Worm (Caenorhabditis elegans) whole organism, L4 larva: ENCODE results near the gene lin-2.

Experiments used
- ceh-82 ChIP-seq: sonication (generic microtip); optimal IDR thresholded peaks from 2 replicates; lab custom pipeline; 2017; ENCODE audit warnings: missing biosample characterization, missing genetic modification characterization
- daf-16 ChIP-seq, 3 experiments: sonication (generic microtip); optimal IDR thresholded peaks; 2 replicates each; lab custom pipeline; 2016 to 2017; ENCODE audit warnings: missing genetic modification characterization in 3 of 3, missing genetic modification reagents in 3 of 3, mild to moderate bottlenecking in 2 of 3, missing compliant biosample characterization in 2 of 3, missing biosample characterization in 1 of 3, moderate library complexity in 1 of 3
- dmd-6 ChIP-seq: fragments of 200-800 bp; sonication (Bioruptor generic); IDR thresholded peaks from 2 replicates; pipeline ENCODE4 v1.3.6; 2022; ENCODE audit warnings: missing genetic modification reagents, missing genetic modification characterization, missing compliant biosample characterization
- hlh-11 ChIP-seq: fragments of 200-800 bp; sonication (Bioruptor generic); optimal IDR thresholded peaks from 2 replicates; lab custom pipeline; 2018; ENCODE audit warnings: mild to moderate bottlenecking, missing genetic modification characterization, missing compliant biosample characterization
- hlh-30 ChIP-seq: sonication (generic microtip); optimal IDR thresholded peaks from 2 replicates; lab custom pipeline; 2017; ENCODE audit warnings: antibody characterized with exemption, mild to moderate bottlenecking, missing genetic modification characterization, missing compliant biosample characterization; ENCODE audit not compliant: insufficient read depth
- nhr-28 ChIP-seq: fragments of 150-350 bp; optimal IDR thresholded peaks from 2 replicates; lab custom pipeline; 2014; ENCODE audit warnings: missing biosample characterization, missing genetic modification characterization

Gene lin-2

DNA sequence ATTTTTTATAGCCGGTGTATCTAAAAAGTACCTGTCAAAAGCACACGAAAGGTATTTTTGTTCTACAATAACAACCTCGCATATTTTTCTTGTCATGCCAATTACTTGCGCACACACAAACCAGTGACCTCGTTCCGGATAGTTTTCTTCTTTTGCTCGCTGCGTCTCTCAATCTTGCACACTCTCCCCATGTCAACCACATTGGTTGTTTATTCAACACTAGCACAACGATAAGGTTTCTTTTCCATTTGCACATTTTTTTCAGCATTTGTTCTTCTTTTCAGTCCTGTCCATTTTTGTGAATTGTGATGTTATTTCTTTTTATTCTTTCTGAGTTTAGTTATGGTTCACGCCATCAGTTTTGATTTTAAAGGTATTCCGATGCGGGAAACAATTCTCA is 63.6 kb downstream of the lin-2 start, which contains the start of gene F42F12.3:
F42F12.3 (plus strand) TSS at position 372 of the 400 bp plus-strand sequence.
- TF ChIP-seq dmd-6 (GFP tag; lab: Robert Waterston, UW) (peak; percentile 20; the same call in 1 of the 2 replicates), ceh-82 (tag; lab: Kevin White, UChicago) (no peak), nhr-28 (peak; percentile 21), daf-16 (GFP tag; optimal IDR thresholded peaks at IDR 0.05; lab: Kevin White, UChicago) (no peak), daf-16 (tag; optimal IDR thresholded peaks at IDR 0.05; lab: Kevin White, UChicago) (peak; percentile 87), hlh-30 (tag; lab: Kevin White, UChicago) (peak; percentile 10), hlh-11 (tag; lab: Kevin White, UChicago) (peak; percentile 30)
